Worm (Caenorhabditis elegans): ENCODE results near the gene vti-1.

The vti-1 gene

ce11 chrIV:14764719-14765173 lies 1.7 kb downstream of the vti-1 start (continued):
- TF ChIP-seq ets-4 (GFP tag; optimal IDR thresholded peaks at IDR 0.05) = no peak
- no peak for TF ChIP-seq akir-1 (GFP tag; optimal IDR thresholded peaks at IDR 0.05)
- no peak for TF ChIP-seq gei-17 (GFP tag; optimal IDR thresholded peaks at IDR 0.05)
- TF ChIP-seq sea-2 (GFP tag; IDR thresholded peaks at IDR 0.05) = 0 out of 2 replicates have a peak, but pooled peaks have one; percentile 49
- TF ChIP-seq F33H1.4 (GFP tag; IDR thresholded peaks at IDR 0.05) = peak; percentile 72
- no peak for TF ChIP-seq mxl-1 (tag; optimal IDR thresholded peaks at IDR 0.05)
- TF ChIP-seq K12H6.12 (tag; optimal IDR thresholded peaks at IDR 0.05) = no peak
- TF ChIP-seq tlf-1 (GFP tag; optimal IDR thresholded peaks at IDR 0.05) = peak; percentile 13
- TF ChIP-seq lin-54 (GFP tag; optimal IDR thresholded peaks at IDR 0.05) = peak; percentile 70
- TF ChIP-seq ztf-3 (GFP tag; optimal IDR thresholded peaks at IDR 0.05) = no peak
- TF ChIP-seq mcd-1 (GFP tag; IDR thresholded peaks at IDR 0.05) = peak; percentile 76
- no peak for TF ChIP-seq mel-28 (tag; optimal IDR thresholded peaks at IDR 0.05; ENCODE audit: borderline replicate concordance)
- TF ChIP-seq nfyb-1 (GFP tag; IDR thresholded peaks at IDR 0.05) = peak; percentile 68; the same call in 1 of the 2 replicates
- no peak for TF ChIP-seq chd-7 (tag; optimal IDR thresholded peaks at IDR 0.05)
- no peak for TF ChIP-seq pha-4 (tag; optimal IDR thresholded peaks at IDR 0.05)
- no peak for TF ChIP-seq tbx-9 (tag; optimal IDR thresholded peaks at IDR 0.05; ENCODE audit: borderline replicate concordance)
- peak; percentile 85 for TF ChIP-seq dox-1 (GFP tag; IDR thresholded peaks at IDR 0.05)
- peak; percentile 98 for TF ChIP-seq xnd-1 (tag; optimal IDR thresholded peaks at IDR 0.05)
- TF ChIP-seq nhr-27 (tag; optimal IDR thresholded peaks at IDR 0.05) = no peak
- TF ChIP-seq Y67H2A.10 (GFP tag; conservative IDR thresholded peaks at IDR 0.05) = 0 out of 2 replicates have a peak, but pooled peaks have one; percentile 32
- no peak for TF ChIP-seq F22D6.2 (tag; optimal IDR thresholded peaks at IDR 0.05)
- TF ChIP-seq Y56A3A.18 (GFP tag; IDR thresholded peaks at IDR 0.05) = 0 out of 2 replicates have a peak, but pooled peaks have one; percentile 26
- TF ChIP-seq die-1 (tag; optimal IDR thresholded peaks at IDR 0.05) = peak; percentile 47
- TF ChIP-seq ceh-58 (GFP tag; IDR thresholded peaks at IDR 0.05) = no peak
- TF ChIP-seq F39B2.1 (GFP tag; IDR thresholded peaks at IDR 0.05) = 0 out of 2 replicates have a peak, but pooled peaks have one; percentile 14
- TF ChIP-seq sptf-2 (GFP tag; optimal IDR thresholded peaks at IDR 0.05) = no peak
- TF ChIP-seq ama-1 (optimal IDR thresholded peaks at IDR 0.05) = no peak
- peak in 1 of 2 experiments; percentile 41 for TF ChIP-seq ama-1 (GFP tag; optimal IDR thresholded peaks at IDR 0.05)
- TF ChIP-seq attf-6 (GFP tag; IDR thresholded peaks at IDR 0.05) = peak; percentile 100
- TF ChIP-seq aptf-3 (GFP tag; IDR thresholded peaks at IDR 0.05) = no peak
- TF ChIP-seq cebp-2 (GFP tag; IDR thresholded peaks at IDR 0.05) = no peak
- no peak for TF ChIP-seq C06A6.2 (GFP tag; conservative IDR thresholded peaks at IDR 0.05)
- peak; percentile 74 for TF ChIP-seq him-1 (tag; optimal IDR thresholded peaks at IDR 0.05)
- no peak for TF ChIP-seq B0261.1 (tag; optimal IDR thresholded peaks at IDR 0.05)
- no peak for TF ChIP-seq lin-35 (GFP tag; optimal IDR thresholded peaks at IDR 0.05)
- 0 out of 2 replicates have a peak, but pooled peaks have one; percentile 43 for TF ChIP-seq nfya-2 (GFP tag; IDR thresholded peaks at IDR 0.05)
- TF ChIP-seq ceh-100 (GFP tag; IDR thresholded peaks at IDR 0.05) = peak; percentile 70
- 0 out of 2 replicates have a peak, but pooled peaks have one; percentile 1 for TF ChIP-seq B0019.2 (GFP tag; conservative IDR thresholded peaks at IDR 0.05)
- TF ChIP-seq rec-8 (tag; optimal IDR thresholded peaks at IDR 0.05) = no peak
- no peak for TF ChIP-seq ccch-3 (GFP tag; optimal IDR thresholded peaks at IDR 0.05)
- no peak for TF ChIP-seq F57C9.4 (tag; optimal IDR thresholded peaks at IDR 0.05)
- TF ChIP-seq ztf-6 (GFP tag; IDR thresholded peaks at IDR 0.05) = no peak
- TF ChIP-seq bed-2 (GFP tag; IDR thresholded peaks at IDR 0.05) = no peak
- no peak for TF ChIP-seq nhr-120 (GFP tag; IDR thresholded peaks at IDR 0.05)
- no peak for TF ChIP-seq fkh-3 (tag; optimal IDR thresholded peaks at IDR 0.05)
- TF ChIP-seq Y79H2A.3 (GFP tag; conservative IDR thresholded peaks at IDR 0.05) = 0 out of 2 replicates have a peak, but pooled peaks have one; percentile 12
- no peak for TF ChIP-seq atf-7 (tag; optimal IDR thresholded peaks at IDR 0.05)
- TF ChIP-seq madf-6 (GFP tag; IDR thresholded peaks at IDR 0.05) = peak; percentile 100
- peak; percentile 27 for TF ChIP-seq unc-130 (GFP tag; optimal IDR thresholded peaks at IDR 0.05)

All from whole organism, young adult.